Fruit fly (Drosophila melanogaster): Measurements from ENCODE around the gene Ir94c.

- TF ChIP-seq kay (GFP tag; ENCODE audit: borderline replicate concordance) (no peak), CG14711 (tag; optimal IDR thresholded peaks at IDR 0.05) (no peak), toe (GFP tag; optimal IDR thresholded peaks at IDR 0.05) (no peak), ovo (GFP tag; optimal IDR thresholded peaks at IDR 0.05) (no peak), Clk (GFP tag; optimal IDR thresholded peaks at IDR 0.05) (no peak), CG33017 (tag; optimal IDR thresholded peaks at IDR 0.05) (no peak), cnc (optimal IDR thresholded peaks at IDR 0.05) (no peak), CG7045 (GFP tag; optimal IDR thresholded peaks at IDR 0.05) (no peak)
Measured at dm6 chr3R:22103114-22103513, 16.1 kb downstream of the Ir94c start, which contains the start of gene CG13407.
